Fruit fly (Drosophila melanogaster): ENCODE results near the gene CG14834.

The CG14834 gene

dm6 chr3L:7367798-7368678 lies 21.1 kb upstream of the CG14834 start (continued):
- TF ChIP-seq CG11723 (GFP tag; optimal IDR thresholded peaks at IDR 0.05) (no peak), slou (GFP tag; optimal IDR thresholded peaks at IDR 0.05) (no peak), NK7.1 (GFP tag; optimal IDR thresholded peaks at IDR 0.05) (no peak), CG33557 (GFP tag; optimal IDR thresholded peaks at IDR 0.05) (no peak), Bteb2 (GFP tag; optimal IDR thresholded peaks at IDR 0.05) (no peak), Fer2 (tag; optimal IDR thresholded peaks at IDR 0.05) (no peak), sd (tag; optimal IDR thresholded peaks at IDR 0.05) (peak; percentile 86), CG15073 (GFP tag; optimal IDR thresholded peaks at IDR 0.05) (no peak), Dll (GFP tag; IDR thresholded peaks at IDR 0.05; ENCODE audit: partially characterized antibody) (no peak), CG2678 (tag; optimal IDR thresholded peaks at IDR 0.05) (peak; percentile 45), CG8924 (tag; optimal IDR thresholded peaks at IDR 0.05) (peak; percentile 42), Max (GFP tag; optimal IDR thresholded peaks at IDR 0.05) (no peak), BtbVII (GFP tag; optimal IDR thresholded peaks at IDR 0.05) (no peak), CG9727 (GFP tag; optimal IDR thresholded peaks at IDR 0.05) (peak; percentile 22), zen2 (GFP tag; IDR thresholded peaks at IDR 0.05; ENCODE audit: partially characterized antibody) (no peak), CG3847 (GFP tag; IDR thresholded peaks at IDR 0.05) (no peak), Tbp (GFP tag; optimal IDR thresholded peaks at IDR 0.05) (no peak), CG11247 (GFP tag; IDR thresholded peaks at IDR 0.05) (no peak), dysf (GFP tag; IDR thresholded peaks at IDR 0.05) (0 out of 3 replicates have a peak, but pooled peaks have one; percentile 49), Med (GFP tag) (peak; percentile 90), CG11696 (GFP tag; IDR thresholded peaks at IDR 0.05) (no peak), CG31365 (tag; optimal IDR thresholded peaks at IDR 0.05) (no peak), B-H1 (GFP tag; IDR thresholded peaks at IDR 0.05) (no peak), Mes4 (GFP tag; optimal IDR thresholded peaks at IDR 0.05) (no peak), CG7963 (GFP tag; IDR thresholded peaks at IDR 0.05; ENCODE audit: partially characterized antibody) (no peak), Bdp1 (GFP tag; optimal IDR thresholded peaks at IDR 0.05) (no peak), trem (tag; optimal IDR thresholded peaks at IDR 0.05) (no peak), fd64A (GFP tag; optimal IDR thresholded peaks at IDR 0.05) (no peak), abd-A (tag; optimal IDR thresholded peaks at IDR 0.05) (peak; percentile 72), Gsc (GFP tag; IDR thresholded peaks at IDR 0.05) (no peak), CG6175 (GFP tag; IDR thresholded peaks at IDR 0.05) (no peak), ac (GFP tag; optimal IDR thresholded peaks at IDR 0.05) (no peak), zen (tag; optimal IDR thresholded peaks at IDR 0.05) (no peak), HHEX (GFP tag; optimal IDR thresholded peaks at IDR 0.05) (peak; percentile 57), en (GFP tag; optimal IDR thresholded peaks at IDR 0.05) (peak; percentile 9), CG14710 (tag; optimal IDR thresholded peaks at IDR 0.05) (no peak), CG2116 (GFP tag; optimal IDR thresholded peaks at IDR 0.05) (no peak), CG1647 (GFP tag; optimal IDR thresholded peaks at IDR 0.05) (peak; percentile 21), CG12659 (GFP tag; optimal IDR thresholded peaks at IDR 0.05) (peak; percentile 2), grau (tag; optimal IDR thresholded peaks at IDR 0.05) (peak; percentile 25), Oaz (GFP tag; IDR thresholded peaks at IDR 0.05) (no peak), CG4424 (GFP tag; optimal IDR thresholded peaks at IDR 0.05) (peak; percentile 46), ATbp (GFP tag; optimal IDR thresholded peaks at IDR 0.05) (no peak), CG8290 (GFP tag; optimal IDR thresholded peaks at IDR 0.05) (no peak), CG8290 (tag; optimal IDR thresholded peaks at IDR 0.05) (peak in 1 of 2 experiments; percentile 41), CG15514 (GFP tag; optimal IDR thresholded peaks at IDR 0.05) (peak; percentile 34), HLH4C (GFP tag; IDR thresholded peaks at IDR 0.05; ENCODE audit: partially characterized antibody) (no peak; the same call in 2 of the 3 replicates), CG32772 (GFP tag; IDR thresholded peaks at IDR 0.05) (no peak), Ravus (GFP tag; IDR thresholded peaks at IDR 0.05) (no peak)
